Worm (Caenorhabditis elegans) whole organism, L1 larva: ENCODE results near the gene srlf-27.

Experiments used
- C04F5.9 ChIP-seq: sonication (generic microtip); optimal IDR thresholded peaks from 2 replicates; lab custom pipeline; 2016; ENCODE audit warnings: missing genetic modification characterization, missing compliant biosample characterization
- C34B4.2 ChIP-seq: sonication (generic microtip); optimal IDR thresholded peaks from 2 replicates; lab custom pipeline; 2017; ENCODE audit warnings: mild to moderate bottlenecking, missing genetic modification characterization, missing compliant biosample characterization
- F16B12.6 ChIP-seq: fragments of 150-350 bp; optimal IDR thresholded peaks from 2 replicates; lab custom pipeline; 2014; ENCODE audit warnings: missing biosample characterization, missing genetic modification characterization
- alr-1 ChIP-seq: fragments of 200-800 bp; sonication (Bioruptor generic); optimal IDR thresholded peaks from 2 replicates; lab custom pipeline; 2018; ENCODE audit warnings: borderline replicate concordance, mild to moderate bottlenecking, missing genetic modification characterization, missing compliant biosample characterization
- aly-2 ChIP-seq: fragments of 150-350 bp; optimal IDR thresholded peaks from 2 replicates; lab custom pipeline; 2014; ENCODE audit warnings: missing biosample characterization, missing genetic modification characterization
- ama-1 ChIP-seq: fragments of 150-350 bp; optimal IDR thresholded peaks from 2 replicates; lab custom pipeline; 2014
- blmp-1 ChIP-seq: fragments of 150-350 bp; optimal IDR thresholded peaks from 2 replicates; lab custom pipeline; 2014; ENCODE audit warnings: missing biosample characterization, missing genetic modification characterization
- ceh-63 ChIP-seq: fragments of 200-800 bp; sonication (Bioruptor generic); optimal IDR thresholded peaks from 2 replicates; lab custom pipeline; 2018; ENCODE audit warnings: mild to moderate bottlenecking, missing genetic modification characterization, missing compliant biosample characterization
- ceh-82 ChIP-seq, 3 experiments: fragments of 150-350 bp in 1 of 3; sonication (generic microtip) in 2 of 3; optimal IDR thresholded peaks; 2 replicates each; lab custom pipeline; 2014 to 2017; ENCODE audit warnings: missing biosample characterization in 3 of 3, missing genetic modification characterization in 3 of 3
- ces-1 ChIP-seq: fragments of 150-350 bp; optimal IDR thresholded peaks from 2 replicates; lab custom pipeline; 2014; ENCODE audit warnings: missing biosample characterization, missing genetic modification reagents, missing genetic modification characterization
- dpl-1 ChIP-seq, 3 experiments: fragments of 150-350 bp in 2 of 3; sonication (generic microtip) in 1 of 3; optimal IDR thresholded peaks; 2 replicates each; lab custom pipeline; 2014 to 2017; ENCODE audit warnings: missing biosample characterization in 3 of 3, missing genetic modification characterization in 3 of 3, missing genetic modification reagents in 3 of 3
- dsc-1 ChIP-seq: sonication (generic microtip); optimal IDR thresholded peaks from 2 replicates; lab custom pipeline; 2016; ENCODE audit warnings: mild to moderate bottlenecking, missing genetic modification characterization, missing compliant biosample characterization
- efl-1 ChIP-seq, 4 experiments: fragments of 150-350 bp; optimal IDR thresholded peaks in 3 of 4; peaks in 1 of 4; 1 replicate in 1 of 4; 2 replicates in 3 of 4; lab custom pipeline; 2014; ENCODE audit warnings: missing biosample characterization in 2 of 4, missing genetic modification characterization in 2 of 4, missing genetic modification reagents in 2 of 4
- egl-13 ChIP-seq: sonication (generic microtip); optimal IDR thresholded peaks from 2 replicates; lab custom pipeline; 2016; ENCODE audit warnings: missing genotype, missing genetic modification reagents, missing genetic modification characterization, missing compliant biosample characterization
- elt-2 ChIP-seq: sonication (generic microtip); optimal IDR thresholded peaks from 2 replicates; lab custom pipeline; 2016; ENCODE audit warnings: missing genetic modification characterization, mild to moderate bottlenecking, inconsistent platforms, missing compliant biosample characterization, missing genetic modification reagents
- elt-3 ChIP-seq, 6 experiments: fragments of 150-350 bp in 1 of 6; sonication (generic microtip); optimal IDR thresholded peaks; 2 replicates each; lab custom pipeline; 2017 to 2018; ENCODE audit warnings: missing biosample characterization in 6 of 6, missing genetic modification characterization in 6 of 6, inconsistent platforms in 1 of 6
- ets-5 ChIP-seq: fragments of 200-800 bp; sonication (Bioruptor generic); IDR thresholded peaks from 2 replicates; pipeline ENCODE4 v1.3.6; 2022; ENCODE audit warnings: missing genetic modification characterization, missing compliant biosample characterization
- fkh-4 ChIP-seq: sonication (generic microtip); optimal IDR thresholded peaks from 2 replicates; lab custom pipeline; 2016; ENCODE audit warnings: missing compliant biosample characterization, missing genetic modification characterization, borderline replicate concordance
- fkh-8 ChIP-seq: sonication (generic microtip); optimal IDR thresholded peaks from 2 replicates; lab custom pipeline; 2016; ENCODE audit warnings: mild to moderate bottlenecking, missing genetic modification characterization, missing compliant biosample characterization
- hlh-17 ChIP-seq: fragments of 200-800 bp; sonication (Bioruptor generic); optimal IDR thresholded peaks from 2 replicates; lab custom pipeline; 2018; ENCODE audit warnings: missing genetic modification characterization, mild to moderate bottlenecking, missing compliant biosample characterization, moderate library complexity, borderline replicate concordance
- hpl-2 ChIP-seq: fragments of 150-350 bp; optimal IDR thresholded peaks from 2 replicates; lab custom pipeline; 2014; ENCODE audit warnings: missing biosample characterization, missing genetic modification reagents, missing genetic modification characterization
- jun-1 ChIP-seq: fragments of 150-350 bp; optimal IDR thresholded peaks from 2 replicates; lab custom pipeline; 2014; ENCODE audit warnings: missing biosample characterization, missing genetic modification reagents, missing genetic modification characterization
- lin-14 ChIP-seq: fragments of 200-800 bp; sonication (Bioruptor generic); optimal IDR thresholded peaks from 2 replicates; lab custom pipeline; 2018; ENCODE audit warnings: mild to moderate bottlenecking, missing genetic modification characterization, moderate library complexity, missing compliant biosample characterization
- lin-15B ChIP-seq: fragments of 150-350 bp; sonication (generic microtip); optimal IDR thresholded peaks from 3 replicates; lab custom pipeline; 2014; ENCODE audit warnings: missing biosample characterization, missing genetic modification characterization
- lin-35 ChIP-seq, 2 experiments: fragments of 150-350 bp; optimal IDR thresholded peaks; 2 replicates each; lab custom pipeline; 2014; ENCODE audit warnings: missing biosample characterization in 2 of 2, missing genetic modification characterization in 2 of 2, missing genetic modification reagents in 2 of 2
- lir-3 ChIP-seq: sonication (generic microtip); optimal IDR thresholded peaks from 2 replicates; lab custom pipeline; 2016; ENCODE audit warnings: mild to moderate bottlenecking, missing genetic modification characterization, moderate library complexity, missing compliant biosample characterization; ENCODE audit not compliant: poor library complexity
- mdl-1 ChIP-seq, 2 experiments: fragments of 150-350 bp; optimal IDR thresholded peaks; 2 replicates each; lab custom pipeline; 2014 to 2017; ENCODE audit warnings: missing biosample characterization in 2 of 2, missing genetic modification characterization in 2 of 2, inconsistent platforms in 1 of 2
- mep-1 ChIP-seq: fragments of 150-350 bp; optimal IDR thresholded peaks from 2 replicates; lab custom pipeline; 2014; ENCODE audit warnings: missing biosample characterization, missing genetic modification characterization
- nhr-11 ChIP-seq: fragments of 150-350 bp; optimal IDR thresholded peaks from 2 replicates; lab custom pipeline; 2014; ENCODE audit warnings: missing biosample characterization, missing genetic modification characterization
- nhr-19 ChIP-seq: fragments of 200-800 bp; sonication (Bioruptor generic); conservative IDR thresholded peaks from 2 replicates; pipeline ENCODE4 v1.3.6; 2022; ENCODE audit warnings: missing genetic modification characterization, missing compliant biosample characterization
- nhr-20 ChIP-seq: sonication (generic microtip); optimal IDR thresholded peaks from 2 replicates; lab custom pipeline; 2016; ENCODE audit warnings: mild to moderate bottlenecking, missing genetic modification characterization, missing compliant biosample characterization
- nhr-237 ChIP-seq: fragments of 150-350 bp; optimal IDR thresholded peaks from 2 replicates; lab custom pipeline; 2014; ENCODE audit warnings: missing biosample characterization, missing genetic modification characterization
- nhr-71 ChIP-seq: sonication (generic microtip); optimal IDR thresholded peaks from 2 replicates; lab custom pipeline; 2016; ENCODE audit warnings: mild to moderate bottlenecking, missing genetic modification characterization, moderate library complexity, missing compliant biosample characterization
- nhr-77 ChIP-seq: fragments of 150-350 bp; optimal IDR thresholded peaks from 2 replicates; lab custom pipeline; 2014; ENCODE audit warnings: missing biosample characterization, missing genetic modification characterization
- nhr-85 ChIP-seq: sonication (generic microtip); peaks from one replicate; lab custom pipeline; 2016; ENCODE audit warnings: missing genetic modification characterization, inconsistent platforms, missing compliant biosample characterization
- nhr-90 ChIP-seq: sonication (generic microtip); optimal IDR thresholded peaks from 2 replicates; lab custom pipeline; 2016; ENCODE audit warnings: mild to moderate bottlenecking, missing genetic modification characterization, missing compliant biosample characterization; ENCODE audit not compliant: poor library complexity
- pag-3 ChIP-seq: sonication (generic microtip); optimal IDR thresholded peaks from 2 replicates; lab custom pipeline; 2017; ENCODE audit warnings: missing genetic modification characterization, mild to moderate bottlenecking, missing compliant biosample characterization, antibody characterized with exemption, borderline replicate concordance; ENCODE audit not compliant: insufficient read depth
- rnt-1 ChIP-seq: sonication (generic microtip); optimal IDR thresholded peaks from 2 replicates; lab custom pipeline; 2016; ENCODE audit warnings: mild to moderate bottlenecking, missing genetic modification characterization, moderate library complexity, missing compliant biosample characterization
- skn-1 ChIP-seq: fragments of 150-350 bp; optimal IDR thresholded peaks from 2 replicates; lab custom pipeline; 2014; ENCODE audit warnings: missing biosample characterization, missing genetic modification characterization
- sox-4 ChIP-seq: sonication (generic microtip); optimal IDR thresholded peaks from 2 replicates; lab custom pipeline; 2016; ENCODE audit warnings: missing genetic modification characterization, missing compliant biosample characterization
- sptf-1 ChIP-seq: fragments of 150-350 bp; optimal IDR thresholded peaks from 2 replicates; lab custom pipeline; 2014; ENCODE audit warnings: missing biosample characterization, missing genetic modification characterization
- sup-37 ChIP-seq: fragments of 200-800 bp; sonication (Bioruptor generic); optimal IDR thresholded peaks from 2 replicates; lab custom pipeline; 2018; ENCODE audit warnings: mild to moderate bottlenecking, missing genetic modification characterization, missing compliant biosample characterization
- tbx-2 ChIP-seq: sonication (generic microtip); optimal IDR thresholded peaks from 2 replicates; lab custom pipeline; 2016; ENCODE audit warnings: missing genetic modification characterization, missing compliant biosample characterization
- tlp-1 ChIP-seq: fragments of 150-350 bp; optimal IDR thresholded peaks from 2 replicates; lab custom pipeline; 2014; ENCODE audit warnings: missing biosample characterization, missing genetic modification characterization
- unc-130 ChIP-seq: fragments of 150-350 bp; optimal IDR thresholded peaks from 2 replicates; lab custom pipeline; 2017; ENCODE audit warnings: missing biosample characterization, missing genetic modification characterization, inconsistent platforms
- unc-62 ChIP-seq: fragments of 150-350 bp; optimal IDR thresholded peaks from 2 replicates; lab custom pipeline; 2014; ENCODE audit warnings: missing biosample characterization, missing genetic modification reagents, missing genetic modification characterization
- unc-98 ChIP-seq: fragments of 200-800 bp; sonication (Bioruptor generic); IDR thresholded peaks from 2 replicates; pipeline ENCODE4 v1.3.6; 2022; ENCODE audit warnings: missing genetic modification characterization, missing compliant biosample characterization
- xbp-1 ChIP-seq: sonication (generic microtip); optimal IDR thresholded peaks from 2 replicates; lab custom pipeline; 2016; ENCODE audit warnings: missing genetic modification characterization, missing compliant biosample characterization
- zag-1 ChIP-seq: fragments of 150-350 bp; optimal IDR thresholded peaks from 2 replicates; lab custom pipeline; 2014; ENCODE audit warnings: missing biosample characterization, missing genetic modification characterization
- zip-4 ChIP-seq: fragments of 200-800 bp; sonication (Bioruptor generic); optimal IDR thresholded peaks from 2 replicates; lab custom pipeline; 2018; ENCODE audit warnings: mild to moderate bottlenecking, missing genetic modification characterization, moderate library complexity, missing compliant biosample characterization
- ztf-4 ChIP-seq: fragments of 150-350 bp; optimal IDR thresholded peaks from 2 replicates; lab custom pipeline; 2014; ENCODE audit warnings: missing biosample characterization, missing genetic modification characterization

Gene srlf-27

DNA sequence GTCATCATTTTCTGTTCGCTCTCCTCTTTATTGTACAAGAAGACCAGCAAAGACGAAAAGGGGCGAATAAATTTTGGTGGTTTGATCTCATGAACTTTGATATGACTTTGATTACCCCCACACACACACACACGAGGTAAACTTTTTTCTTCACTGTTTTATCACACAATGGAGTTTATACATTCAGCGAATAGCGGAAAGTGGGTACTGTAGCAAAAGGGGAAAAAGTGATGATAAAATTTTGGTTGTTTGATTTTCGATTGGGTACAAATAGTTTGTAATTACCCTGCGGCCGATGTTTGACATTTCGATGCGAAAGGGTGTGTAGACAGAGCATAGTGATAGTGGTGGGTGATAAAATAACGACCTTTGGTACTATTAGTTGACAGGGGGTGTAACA lies 43.3 kb upstream of the srlf-27 start (continued):
- TF ChIP-seq elt-2: peak; percentile 99
- no peak for TF ChIP-seq unc-62
- TF ChIP-seq mep-1 (tag; lab: Kevin White, UChicago): peak; percentile 78
- TF ChIP-seq C34B4.2 (tag; lab: Kevin White, UChicago): no peak
- TF ChIP-seq nhr-90 (tag; lab: Kevin White, UChicago): peak; percentile 94
- no peak for TF ChIP-seq egl-13 (tag; lab: Kevin White, UChicago)
- no peak for TF ChIP-seq lir-3 (tag; lab: Kevin White, UChicago)
- TF ChIP-seq tlp-1 (tag; lab: Kevin White, UChicago): no peak
- TF ChIP-seq nhr-11 (tag; lab: Kevin White, UChicago): no peak
- no peak for TF ChIP-seq fkh-8 (tag; lab: Kevin White, UChicago)
- no peak for TF ChIP-seq lin-15B (tag; lab: Kevin White, UChicago)
- peak; percentile 64 for TF ChIP-seq pag-3
- TF ChIP-seq lin-35 (GFP tag; optimal IDR thresholded peaks at IDR 0.05; lab: Kevin White, UChicago): peak in 1 of 2 experiments; percentile 83
- no peak for TF ChIP-seq unc-98 (GFP tag; lab: Robert Waterston, UW)
- TF ChIP-seq nhr-71: peak; percentile 97
- no peak for TF ChIP-seq sox-4 (tag; lab: Kevin White, UChicago)
- TF ChIP-seq ceh-63: no peak
- peak; percentile 71 for TF ChIP-seq ztf-4
- no peak for TF ChIP-seq C04F5.9 (tag; lab: Kevin White, UChicago)
- peak; percentile 34 for TF ChIP-seq xbp-1 (tag; lab: Kevin White, UChicago)
- TF ChIP-seq zip-4 (GFP tag; lab: Kevin White, UChicago): no peak
- TF ChIP-seq alr-1 (tag; lab: Kevin White, UChicago): no peak
- TF ChIP-seq hlh-17 (GFP tag; lab: Kevin White, UChicago): no peak
- TF ChIP-seq mdl-1 (tag; optimal IDR thresholded peaks at IDR 0.05; lab: Kevin White, UChicago): peak; percentile 65 to 90
- peak; percentile 31 for TF ChIP-seq nhr-237 (tag; lab: Kevin White, UChicago)
- no peak for TF ChIP-seq sup-37 (GFP tag; lab: Kevin White, UChicago)
- peak; percentile 7 to 37 for TF ChIP-seq efl-1 (optimal IDR thresholded peaks at IDR 0.05; lab: Kevin White, UChicago)
- TF ChIP-seq efl-1 (GFP tag; optimal IDR thresholded peaks at IDR 0.05 in 1 of 2; lab: Kevin White, UChicago): peak in 1 of 2 experiments; percentile 94
- peak; percentile 94 for TF ChIP-seq lin-14 (GFP tag; lab: Kevin White, UChicago)
- peak; percentile 82 for TF ChIP-seq skn-1 (tag; lab: Kevin White, UChicago)
- TF ChIP-seq rnt-1 (tag; lab: Kevin White, UChicago): no peak
- peak; percentile 84 for TF ChIP-seq nhr-77
- TF ChIP-seq tbx-2 (tag; lab: Kevin White, UChicago): peak; percentile 86
- TF ChIP-seq sptf-1: no peak
- no peak for TF ChIP-seq aly-2

DNA sequence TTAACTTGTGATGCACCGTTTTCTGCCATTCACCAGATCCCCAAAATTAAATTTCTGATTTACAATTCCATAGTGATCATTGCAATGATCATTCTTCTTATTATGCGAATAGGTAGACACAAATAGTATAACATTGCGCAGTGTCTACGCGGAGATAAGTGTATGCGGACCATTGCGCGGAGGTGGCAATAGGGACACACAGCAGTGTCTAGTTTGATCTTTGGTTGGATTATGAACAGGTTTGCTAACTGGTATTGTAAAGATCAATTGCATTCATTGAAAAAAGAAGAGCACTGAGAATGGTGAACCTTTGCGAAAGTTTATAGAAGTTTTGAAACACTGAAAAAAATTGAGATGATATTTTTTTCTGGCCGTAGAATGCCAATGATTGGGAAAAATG lies 38.2 kb upstream of the srlf-27 start:
- TF ChIP-seq unc-98 (GFP tag; lab: Robert Waterston, UW) (no peak), blmp-1 (tag; lab: Kevin White, UChicago) (peak; percentile 12), dsc-1 (no peak), F16B12.6 (no peak), ces-1 (GFP tag; lab: Kevin White, UChicago) (no peak), ets-5 (GFP tag; lab: Robert Waterston, UW) (no peak), dpl-1 (GFP tag; optimal IDR thresholded peaks at IDR 0.05; lab: Kevin White, UChicago) (no peak), jun-1 (no peak), skn-1 (tag; lab: Kevin White, UChicago) (no peak), mdl-1 (tag; optimal IDR thresholded peaks at IDR 0.05; lab: Kevin White, UChicago) (no peak), zag-1 (tag; lab: Kevin White, UChicago) (no peak), nhr-90 (tag; lab: Kevin White, UChicago) (no peak), elt-3 (tag; optimal IDR thresholded peaks at IDR 0.05; lab: Kevin White, UChicago) (peak in 1 of 6 experiments; percentile 55), C34B4.2 (tag; lab: Kevin White, UChicago) (no peak), hpl-2 (no peak), ama-1 (no peak), nhr-19 (GFP tag; lab: Robert Waterston, UW) (no peak), ztf-4 (no peak), unc-130 (tag; lab: Kevin White, UChicago) (no peak), ceh-82 (tag; optimal IDR thresholded peaks at IDR 0.05; lab: Kevin White, UChicago) (no peak), fkh-4 (tag; lab: Kevin White, UChicago) (no peak), mep-1 (tag; lab: Kevin White, UChicago) (no peak), nhr-237 (tag; lab: Kevin White, UChicago) (no peak), nhr-85 (peak; percentile 67), nhr-20 (peak; percentile 46), nhr-11 (tag; lab: Kevin White, UChicago) (no peak)
